Worm (Caenorhabditis elegans) whole organism, L4 larva: ENCODE data around the gene clc-23.

Experiments used
- F37D6.2 ChIP-seq: sonication (generic microtip); optimal IDR thresholded peaks from 2 replicates; lab custom pipeline; 2016; ENCODE audit warnings: mild to moderate bottlenecking, missing genetic modification characterization, missing compliant biosample characterization
- F44E2.7 ChIP-seq: fragments of 200-800 bp; sonication (Bioruptor generic); IDR thresholded peaks from 2 replicates; pipeline ENCODE4 v2.1.2; 2022; ENCODE audit warnings: missing genetic modification characterization, missing compliant biosample characterization
- R02D3.7 ChIP-seq: fragments of 150-350 bp; sonication (generic microtip); optimal IDR thresholded peaks from 3 replicates; lab custom pipeline; 2014; ENCODE audit warnings: missing biosample characterization, missing genetic modification characterization
- T20F7.1 ChIP-seq: fragments of 200-800 bp; sonication (Bioruptor generic); optimal IDR thresholded peaks from 2 replicates; lab custom pipeline; 2018; ENCODE audit warnings: mild to moderate bottlenecking, missing genetic modification characterization, missing compliant biosample characterization
- Y105C5A.15 ChIP-seq: fragments of 200-800 bp; sonication (Bioruptor generic); IDR thresholded peaks from 2 replicates; pipeline ENCODE4 v1.3.6; 2022; ENCODE audit warnings: missing genetic modification characterization, missing compliant biosample characterization
- aha-1 ChIP-seq: fragments of 150-350 bp; peaks from one replicate; lab custom pipeline; 2014; ENCODE audit warnings: missing biosample characterization, missing genetic modification characterization
- ama-1 ChIP-seq: fragments of 150-350 bp; optimal IDR thresholded peaks from 2 replicates; lab custom pipeline; 2014; ENCODE audit warnings: inconsistent platforms, mixed read lengths
- ceh-62 ChIP-seq: sonication (generic microtip); optimal IDR thresholded peaks from 2 replicates; lab custom pipeline; 2017; ENCODE audit warnings: missing biosample characterization, missing genetic modification characterization
- ces-1 ChIP-seq: fragments of 150-350 bp; sonication (generic microtip); optimal IDR thresholded peaks from 4 replicates; lab custom pipeline; 2014; ENCODE audit warnings: missing biosample characterization, missing genetic modification reagents, missing genetic modification characterization
- ctbp-1 ChIP-seq: fragments of 200-800 bp; sonication (Bioruptor generic); IDR thresholded peaks from 2 replicates; pipeline ENCODE4 v1.3.6; 2022; ENCODE audit warnings: missing genetic modification reagents, missing genetic modification characterization, missing compliant biosample characterization
- dpl-1 ChIP-seq: fragments of 150-350 bp; optimal IDR thresholded peaks from 2 replicates; lab custom pipeline; 2014; ENCODE audit warnings: missing biosample characterization, missing genetic modification reagents, missing genetic modification characterization
- duxl-1 ChIP-seq: sonication (generic microtip); optimal IDR thresholded peaks from 2 replicates; lab custom pipeline; 2016; ENCODE audit warnings: mild to moderate bottlenecking, missing genetic modification characterization, moderate library complexity, missing compliant biosample characterization; ENCODE audit not compliant: poor library complexity
- dve-1 ChIP-seq: sonication (generic microtip); optimal IDR thresholded peaks from 2 replicates; lab custom pipeline; 2017; ENCODE audit warnings: antibody characterized with exemption, mild to moderate bottlenecking, missing genetic modification characterization, missing compliant biosample characterization; ENCODE audit not compliant: insufficient read depth
- egl-27 ChIP-seq: sonication (generic microtip); optimal IDR thresholded peaks from 3 replicates; lab custom pipeline; 2017; ENCODE audit warnings: missing biosample characterization, missing genetic modification reagents, missing genetic modification characterization
- fkh-10 ChIP-seq: fragments of 150-350 bp; optimal IDR thresholded peaks from 2 replicates; lab custom pipeline; 2014; ENCODE audit warnings: missing biosample characterization, missing genetic modification reagents, missing genetic modification characterization
- hif-1 ChIP-seq, 2 experiments: sonication (generic microtip); optimal IDR thresholded peaks; 2 replicates each; lab custom pipeline; 2016 to 2017; ENCODE audit warnings: missing compliant biosample characterization in 2 of 2, missing genetic modification characterization in 2 of 2, missing genetic modification reagents in 2 of 2, missing genotype in 2 of 2, mild to moderate bottlenecking in 1 of 2
- jun-1 ChIP-seq: fragments of 150-350 bp; optimal IDR thresholded peaks from 2 replicates; lab custom pipeline; 2014; ENCODE audit warnings: missing biosample characterization, missing genetic modification reagents, missing genetic modification characterization
- lin-13 ChIP-seq: fragments of 150-350 bp; optimal IDR thresholded peaks from 2 replicates; lab custom pipeline; 2014; ENCODE audit warnings: missing biosample characterization, missing genetic modification reagents, missing genetic modification characterization
- lin-29 ChIP-seq: fragments of 200-800 bp; sonication (Bioruptor generic); IDR thresholded peaks from 2 replicates; pipeline ENCODE4 v1.3.6; 2022; ENCODE audit warnings: missing genetic modification reagents, missing genetic modification characterization, missing compliant biosample characterization
- lin-38 ChIP-seq: fragments of 200-800 bp; sonication (Bioruptor generic); IDR thresholded peaks from 2 replicates; pipeline ENCODE4 v1.3.6; 2022; ENCODE audit warnings: missing genetic modification reagents, missing genetic modification characterization, missing compliant biosample characterization
- lin-39 ChIP-seq: fragments of 150-350 bp; optimal IDR thresholded peaks from 2 replicates; lab custom pipeline; 2014; ENCODE audit warnings: missing biosample characterization, missing genetic modification reagents, missing genetic modification characterization
- lsy-2 ChIP-seq, 2 experiments: fragments of 150-350 bp in 1 of 2; sonication (generic microtip) in 1 of 2; optimal IDR thresholded peaks; 2 replicates each; lab custom pipeline; 2014 to 2017; ENCODE audit warnings: missing biosample characterization in 2 of 2, missing genetic modification characterization in 2 of 2
- madf-5 ChIP-seq, 2 experiments: fragments of 200-800 bp; sonication (Bioruptor generic); IDR thresholded peaks; 2 replicates each; pipeline ENCODE4 v1.3.6; 2022; ENCODE audit warnings: missing compliant biosample characterization in 2 of 2, missing genetic modification characterization in 2 of 2
- mxl-2 ChIP-seq: fragments of 200-800 bp; sonication (Bioruptor generic); conservative IDR thresholded peaks from 2 replicates; pipeline ENCODE4 v1.3.6; 2022; ENCODE audit warnings: missing genetic modification reagents, missing genetic modification characterization, missing compliant biosample characterization
- mxl-3 ChIP-seq: fragments of 200-800 bp; sonication (Bioruptor generic); optimal IDR thresholded peaks from 2 replicates; lab custom pipeline; 2018; ENCODE audit warnings: mild to moderate bottlenecking, missing genetic modification characterization, missing compliant biosample characterization
- nhr-102 ChIP-seq: sonication (generic microtip); optimal IDR thresholded peaks from 2 replicates; lab custom pipeline; 2016; ENCODE audit warnings: mild to moderate bottlenecking, missing genetic modification characterization, moderate library complexity, missing compliant biosample characterization
- nhr-11 ChIP-seq: fragments of 150-350 bp; optimal IDR thresholded peaks from 2 replicates; lab custom pipeline; 2014; ENCODE audit warnings: missing biosample characterization, missing genetic modification characterization
- nhr-111 ChIP-seq: fragments of 200-800 bp; sonication (Bioruptor generic); optimal IDR thresholded peaks from 2 replicates; lab custom pipeline; 2018; ENCODE audit warnings: mild to moderate bottlenecking, missing genetic modification characterization, missing compliant biosample characterization
- nhr-237 ChIP-seq: sonication (generic microtip); optimal IDR thresholded peaks from 2 replicates; lab custom pipeline; 2017; ENCODE audit warnings: missing biosample characterization, missing genetic modification characterization
- nhr-25 ChIP-seq: sonication (generic microtip); optimal IDR thresholded peaks from 2 replicates; lab custom pipeline; 2017; ENCODE audit warnings: missing genetic modification characterization, mild to moderate bottlenecking, missing compliant biosample characterization, antibody characterized with exemption, moderate library complexity, borderline replicate concordance; ENCODE audit not compliant: insufficient read depth
- nhr-41 ChIP-seq: fragments of 200-800 bp; sonication (Bioruptor generic); IDR thresholded peaks from 2 replicates; pipeline ENCODE4 v1.3.6; 2022; ENCODE audit warnings: missing genetic modification reagents, missing genetic modification characterization, missing compliant biosample characterization
- nhr-42 ChIP-seq: fragments of 200-800 bp; sonication (Bioruptor generic); IDR thresholded peaks from 2 replicates; pipeline ENCODE4 v1.3.6; 2022; ENCODE audit warnings: missing genetic modification characterization, missing compliant biosample characterization
- nhr-6 ChIP-seq: fragments of 150-350 bp; optimal IDR thresholded peaks from 2 replicates; lab custom pipeline; 2014; ENCODE audit warnings: missing biosample characterization, missing genetic modification characterization
- php-3 ChIP-seq: fragments of 200-800 bp; sonication (Bioruptor generic); IDR thresholded peaks from 2 replicates; pipeline ENCODE4 v1.3.6; 2022; ENCODE audit warnings: missing genetic modification reagents, missing genetic modification characterization, missing compliant biosample characterization
- pqm-1 ChIP-seq: sonication (generic microtip); optimal IDR thresholded peaks from 2 replicates; lab custom pipeline; 2017; ENCODE audit warnings: missing biosample characterization, missing genetic modification characterization
- saeg-2 ChIP-seq: fragments of 200-800 bp; sonication (Bioruptor generic); IDR thresholded peaks from 2 replicates; pipeline ENCODE4 v1.3.6; 2022; ENCODE audit warnings: missing genetic modification reagents, missing genetic modification characterization, missing compliant biosample characterization
- set-16 ChIP-seq: fragments of 200-800 bp; sonication (Bioruptor generic); IDR thresholded peaks from 2 replicates; pipeline ENCODE4 v1.3.6; 2022; ENCODE audit warnings: missing genetic modification reagents, missing genetic modification characterization, missing compliant biosample characterization
- snpc-1.2 ChIP-seq: fragments of 200-800 bp; sonication (Bioruptor generic); IDR thresholded peaks from 2 replicates; pipeline ENCODE4 v1.3.6; 2022; ENCODE audit warnings: missing genetic modification reagents, missing genetic modification characterization, missing compliant biosample characterization
- tra-1 ChIP-seq: fragments of 200-800 bp; sonication (Bioruptor generic); IDR thresholded peaks from 2 replicates; pipeline ENCODE4 v1.3.6; 2022; ENCODE audit warnings: missing genetic modification reagents, missing genetic modification characterization, missing compliant biosample characterization
- unc-130 ChIP-seq: sonication (generic microtip); optimal IDR thresholded peaks from 2 replicates; lab custom pipeline; 2016; ENCODE audit warnings: missing genetic modification reagents, missing genetic modification characterization, missing compliant biosample characterization
- zip-2 ChIP-seq: fragments of 150-350 bp; optimal IDR thresholded peaks from 2 replicates; lab custom pipeline; 2014; ENCODE audit warnings: missing biosample characterization, missing genetic modification characterization
- ztf-7 ChIP-seq: fragments of 150-350 bp; optimal IDR thresholded peaks from 2 replicates; lab custom pipeline; 2014; ENCODE audit warnings: missing biosample characterization, missing genetic modification characterization

clc-23 gene

ce11 chrIII:981960-982359 is 38.8 kb upstream of the clc-23 start (continued):
- TF ChIP-seq mxl-2 (GFP tag; lab: Robert Waterston, UW) (no peak), tra-1 (GFP tag; lab: Robert Waterston, UW) (no peak), nhr-41 (GFP tag; lab: Robert Waterston, UW) (no peak), T20F7.1 (GFP tag; lab: Kevin White, UChicago) (no peak), dpl-1 (GFP tag; lab: Kevin White, UChicago) (peak; percentile 15), nhr-11 (tag; lab: Kevin White, UChicago) (no peak), nhr-25 (tag; lab: Kevin White, UChicago) (no peak), duxl-1 (peak; percentile 55), lin-39 (no peak), dve-1 (peak; percentile 19), lin-13 (GFP tag; lab: Kevin White, UChicago) (peak; percentile 18), snpc-1.2 (no peak), madf-5 (GFP tag; IDR thresholded peaks at IDR 0.05; lab: Robert Waterston, UW) (no peak), ama-1 (lab: Kevin White, UChicago) (no peak), egl-27 (tag; lab: Kevin White, UChicago) (no peak), lin-29 (no peak), nhr-111 (no peak), nhr-6 (tag; lab: Kevin White, UChicago) (peak; percentile 17), unc-130 (GFP tag; lab: Kevin White, UChicago) (no peak), ceh-62 (tag; lab: Kevin White, UChicago) (no peak), zip-2 (tag; lab: Kevin White, UChicago) (no peak)

- no peak for TF ChIP-seq hif-1 (tag; optimal IDR thresholded peaks at IDR 0.05; lab: Kevin White, UChicago)
- TF ChIP-seq saeg-2 (GFP tag; lab: Robert Waterston, UW), result no peak
- TF ChIP-seq dpl-1 (GFP tag; lab: Kevin White, UChicago), result no peak
- TF ChIP-seq aha-1 (tag; lab: Kevin White, UChicago), result no peak
- TF ChIP-seq jun-1 (tag; lab: Kevin White, UChicago), result no peak
- no peak for TF ChIP-seq F37D6.2
- TF ChIP-seq R02D3.7, result no peak
- no peak for TF ChIP-seq ztf-7
- no peak for TF ChIP-seq lin-39
- TF ChIP-seq nhr-237 (tag; lab: Kevin White, UChicago), result no peak
- no peak for TF ChIP-seq dve-1
- TF ChIP-seq lsy-2 (tag; optimal IDR thresholded peaks at IDR 0.05; lab: Kevin White, UChicago), result no peak
- no peak for TF ChIP-seq lin-38 (GFP tag; lab: Robert Waterston, UW)
- TF ChIP-seq F44E2.7 (GFP tag; lab: Robert Waterston, UW), result no peak
- no peak for TF ChIP-seq pqm-1 (tag; lab: Kevin White, UChicago)
- no peak for TF ChIP-seq Y105C5A.15 (GFP tag; lab: Robert Waterston, UW)
- no peak for TF ChIP-seq set-16 (GFP tag; lab: Robert Waterston, UW)
- TF ChIP-seq lin-13 (GFP tag; lab: Kevin White, UChicago), result no peak
- TF ChIP-seq php-3 (GFP tag; lab: Robert Waterston, UW), result no peak
- TF ChIP-seq mxl-3 (GFP tag; lab: Kevin White, UChicago), result no peak
Observed at ce11 chrIII:982961-983360, 37.8 kb upstream of the clc-23 start, which contains the start of gene tbc-10. Gene tbc-10, plus strand, starts transcription at chrIII:983261.

ce11 chrIII:989558-989957 is 31.2 kb upstream of the clc-23 start:
- TF ChIP-seq ces-1 (GFP tag; lab: Kevin White, UChicago) (peak; percentile 68), fkh-10 (peak; percentile 42), nhr-42 (no peak), nhr-102 (no peak), ctbp-1 (peak; percentile 32; the same call in 1 of the 2 replicates)
- TF ChIP-seq, all 104 proteins: peak for 3
